Worm (Caenorhabditis elegans): ENCODE measurements around the gene prx-10.

ce11 chrIII:5258918-5259317 is 22.7 kb downstream of the prx-10 start, which contains the start of gene gop-2:
- no peak for TF ChIP-seq ztf-29 (GFP tag; IDR thresholded peaks at IDR 0.05)
- no peak for TF ChIP-seq flt-1 (GFP tag; IDR thresholded peaks at IDR 0.05)
- no peak for TF ChIP-seq klf-2 (GFP tag; conservative IDR thresholded peaks at IDR 0.05)
- no peak for TF ChIP-seq cog-1 (tag; optimal IDR thresholded peaks at IDR 0.05)
- no peak for TF ChIP-seq ref-1 (GFP tag; conservative IDR thresholded peaks at IDR 0.05)

Data from whole organism, midembryonic.